Worm (Caenorhabditis elegans): ENCODE measurements around the gene Y4C6B.7.

ce11 chrIV:5354564-5354963 lies 1.3 kb upstream of the Y4C6B.7 start:
- TF ChIP-seq nhr-11 (tag; optimal IDR thresholded peaks at IDR 0.05) = no peak
- TF ChIP-seq K09A11.1 (tag; optimal IDR thresholded peaks at IDR 0.05; ENCODE audit: insufficient read depth) = no peak
- no peak for TF ChIP-seq ama-1 (optimal IDR thresholded peaks at IDR 0.05)
- TF ChIP-seq rnt-1 (tag; optimal IDR thresholded peaks at IDR 0.05) = no peak
- TF ChIP-seq ceh-31 (tag; optimal IDR thresholded peaks at IDR 0.05) = no peak
- no peak for TF ChIP-seq pqm-1 (tag; optimal IDR thresholded peaks at IDR 0.05)
- TF ChIP-seq pag-3 (tag; optimal IDR thresholded peaks at IDR 0.05; ENCODE audit: borderline replicate concordance) = no peak

All from whole organism, late embryonic.